Worm (Caenorhabditis elegans) whole organism, late embryonic: ENCODE results near the gene T08G5.1.

ENCODE experiments used
- C08G9.2 ChIP-seq: sonication (generic microtip); optimal IDR thresholded peaks from 2 replicates; lab custom pipeline; 2016; ENCODE audit warnings: mild to moderate bottlenecking, missing genetic modification characterization, moderate library complexity, missing compliant biosample characterization
- K02D7.2 ChIP-seq: sonication (generic microtip); optimal IDR thresholded peaks from 2 replicates; lab custom pipeline; 2017; ENCODE audit warnings: mild to moderate bottlenecking, missing genetic modification characterization, missing compliant biosample characterization
- K09A11.1 ChIP-seq: sonication (generic microtip); optimal IDR thresholded peaks from 2 replicates; lab custom pipeline; 2017; ENCODE audit warnings: antibody characterized with exemption, mild to moderate bottlenecking, missing genetic modification characterization, missing compliant biosample characterization; ENCODE audit not compliant: insufficient read depth
- Y22D7AL.16 ChIP-seq: sonication (generic microtip); optimal IDR thresholded peaks from 2 replicates; lab custom pipeline; 2016; ENCODE audit warnings: missing genetic modification characterization, missing compliant biosample characterization
- ama-1 ChIP-seq: fragments of 150-350 bp; optimal IDR thresholded peaks from 2 replicates; lab custom pipeline; 2014
- ceh-2 ChIP-seq: sonication (generic microtip); optimal IDR thresholded peaks from 2 replicates; lab custom pipeline; 2016; ENCODE audit warnings: missing genotype, missing genetic modification characterization, missing compliant biosample characterization
- ceh-31 ChIP-seq: sonication (generic microtip); optimal IDR thresholded peaks from 2 replicates; lab custom pipeline; 2016; ENCODE audit warnings: missing genetic modification characterization, missing compliant biosample characterization
- ceh-34 ChIP-seq: sonication (generic microtip); optimal IDR thresholded peaks from 2 replicates; lab custom pipeline; 2016; ENCODE audit warnings: mild to moderate bottlenecking, missing genetic modification characterization, missing compliant biosample characterization
- ceh-6 ChIP-seq: fragments of 200-800 bp; sonication (Bioruptor generic); optimal IDR thresholded peaks from 2 replicates; lab custom pipeline; 2018; ENCODE audit warnings: mild to moderate bottlenecking, missing genetic modification characterization, missing compliant biosample characterization
- dmd-4 ChIP-seq: sonication (generic microtip); optimal IDR thresholded peaks from 2 replicates; lab custom pipeline; 2016; ENCODE audit warnings: borderline replicate concordance, missing genetic modification characterization, missing compliant biosample characterization
- eyg-1 ChIP-seq: sonication (generic microtip); optimal IDR thresholded peaks from 2 replicates; lab custom pipeline; 2016; ENCODE audit warnings: missing genotype, missing genetic modification characterization, missing compliant biosample characterization
- fax-1 ChIP-seq: sonication (generic microtip); optimal IDR thresholded peaks from 2 replicates; lab custom pipeline; 2016; ENCODE audit warnings: missing genotype, missing genetic modification characterization, missing compliant biosample characterization
- fkh-10 ChIP-seq: fragments of 150-350 bp; optimal IDR thresholded peaks from 2 replicates; lab custom pipeline; 2014; ENCODE audit warnings: missing biosample characterization, missing genetic modification reagents, missing genetic modification characterization
- fkh-6 ChIP-seq: sonication (generic microtip); optimal IDR thresholded peaks from 2 replicates; lab custom pipeline; 2016; ENCODE audit warnings: missing genetic modification characterization, missing compliant biosample characterization
- hlh-30 ChIP-seq: sonication (generic microtip); optimal IDR thresholded peaks from 2 replicates; lab custom pipeline; 2017; ENCODE audit warnings: antibody characterized with exemption, missing genetic modification characterization, missing compliant biosample characterization; ENCODE audit not compliant: insufficient read depth
- hlh-6 ChIP-seq: sonication (generic microtip); optimal IDR thresholded peaks from 2 replicates; lab custom pipeline; 2016; ENCODE audit warnings: missing genotype, missing genetic modification characterization, missing compliant biosample characterization
- hlh-8 ChIP-seq: sonication (generic microtip); optimal IDR thresholded peaks from 2 replicates; lab custom pipeline; 2016; ENCODE audit warnings: missing genotype, missing genetic modification characterization, missing compliant biosample characterization
- madf-2 ChIP-seq: sonication (generic microtip); optimal IDR thresholded peaks from 2 replicates; lab custom pipeline; 2017; ENCODE audit warnings: missing genetic modification characterization, missing compliant biosample characterization
- npax-4 ChIP-seq: sonication (generic microtip); optimal IDR thresholded peaks from 2 replicates; lab custom pipeline; 2016; ENCODE audit warnings: missing genetic modification characterization, missing compliant biosample characterization
- odd-2 ChIP-seq: sonication (generic microtip); optimal IDR thresholded peaks from 2 replicates; lab custom pipeline; 2017; ENCODE audit warnings: antibody characterized with exemption, mild to moderate bottlenecking, missing genetic modification characterization, missing compliant biosample characterization
- pag-3 ChIP-seq: sonication (generic microtip); optimal IDR thresholded peaks from 2 replicates; lab custom pipeline; 2016; ENCODE audit warnings: missing compliant biosample characterization, missing genetic modification characterization, borderline replicate concordance
- pat-9 ChIP-seq: fragments of 200-800 bp; sonication (Bioruptor generic); optimal IDR thresholded peaks from 2 replicates; lab custom pipeline; 2018; ENCODE audit warnings: mild to moderate bottlenecking, missing genetic modification characterization, moderate library complexity, missing compliant biosample characterization
- pax-1 ChIP-seq: fragments of 150-350 bp; optimal IDR thresholded peaks from 2 replicates; lab custom pipeline; 2014; ENCODE audit warnings: missing biosample characterization, missing genetic modification characterization
- pha-2 ChIP-seq: sonication (generic microtip); optimal IDR thresholded peaks from 2 replicates; lab custom pipeline; 2017; ENCODE audit warnings: mild to moderate bottlenecking, missing genetic modification characterization, missing compliant biosample characterization
- pqm-1 ChIP-seq: sonication (generic microtip); optimal IDR thresholded peaks from 2 replicates; lab custom pipeline; 2016; ENCODE audit warnings: missing genetic modification characterization, missing compliant biosample characterization
- syd-9 ChIP-seq: sonication (generic microtip); optimal IDR thresholded peaks from 2 replicates; lab custom pipeline; 2016; ENCODE audit warnings: mild to moderate bottlenecking, missing genetic modification characterization, moderate library complexity, missing compliant biosample characterization
- tbx-2 ChIP-seq: sonication (generic microtip); optimal IDR thresholded peaks from 2 replicates; lab custom pipeline; 2016; ENCODE audit warnings: missing genetic modification characterization, missing compliant biosample characterization
- unc-3 ChIP-seq, 2 experiments: fragments of 200-800 bp in 1 of 2; sonication (Bioruptor generic) in 1 of 2; sonication (generic microtip) in 1 of 2; conservative IDR thresholded peaks in 1 of 2; optimal IDR thresholded peaks in 1 of 2; 2 replicates each; pipeline versions ENCODE4 v1.3.6 to Lab custom; 2016 to 2022; ENCODE audit warnings: missing compliant biosample characterization in 2 of 2, missing genetic modification characterization in 2 of 2, missing genetic modification reagents in 1 of 2
- unc-42 ChIP-seq: sonication (generic microtip); optimal IDR thresholded peaks from 2 replicates; lab custom pipeline; 2016; ENCODE audit warnings: missing genotype, missing genetic modification characterization, missing compliant biosample characterization
- unc-55 ChIP-seq: sonication (generic microtip); optimal IDR thresholded peaks from 2 replicates; lab custom pipeline; 2017; ENCODE audit warnings: missing biosample characterization, missing genetic modification reagents, missing genetic modification characterization
- unc-86 ChIP-seq: sonication (generic microtip); optimal IDR thresholded peaks from 2 replicates; lab custom pipeline; 2016; ENCODE audit warnings: missing genetic modification characterization, missing compliant biosample characterization
- zip-5 ChIP-seq: sonication (generic microtip); optimal IDR thresholded peaks from 2 replicates; lab custom pipeline; 2016; ENCODE audit warnings: missing genetic modification characterization, missing compliant biosample characterization
- ztf-16 ChIP-seq: sonication (generic microtip); optimal IDR thresholded peaks from 2 replicates; lab custom pipeline; 2017; ENCODE audit warnings: missing genetic modification characterization, missing compliant biosample characterization

The T08G5.1 gene

ce11 chrV:14013638-14014037 is 4.9 kb upstream of the T08G5.1 start:
- no peak for TF ChIP-seq pax-1 (tag; lab: Kevin White, UChicago)
- no peak for TF ChIP-seq hlh-6 (tag; lab: Kevin White, UChicago)
- no peak for TF ChIP-seq pha-2
- TF ChIP-seq zip-5: no peak

- TF ChIP-seq hlh-6 (tag; lab: Kevin White, UChicago): no peak
- TF ChIP-seq unc-86: no peak
- no peak for TF ChIP-seq hlh-30 (tag; lab: Kevin White, UChicago)
- TF ChIP-seq madf-2 (tag; lab: Kevin White, UChicago): no peak
- TF ChIP-seq pag-3 (tag; lab: Kevin White, UChicago): no peak
- TF ChIP-seq pha-2: no peak
- no peak for TF ChIP-seq K09A11.1 (tag; lab: Kevin White, UChicago)
- TF ChIP-seq ceh-2 (tag; lab: Kevin White, UChicago): no peak
- TF ChIP-seq fkh-10: no peak
- TF ChIP-seq hlh-8 (tag; lab: Kevin White, UChicago): no peak
- no peak for TF ChIP-seq Y22D7AL.16
- no peak for TF ChIP-seq tbx-2
- no peak for TF ChIP-seq pat-9 (tag; lab: Kevin White, UChicago)
- no peak for TF ChIP-seq pqm-1 (tag; lab: Kevin White, UChicago)
Measured at ce11 chrV:14014395-14014794, 4.2 kb upstream of the T08G5.1 start, which contains the start of gene end-3. Gene end-3 (plus strand): TSS chrV:14014695.

ce11 chrV:14017476-14017875 is 1.1 kb upstream of the T08G5.1 start, which contains the start of gene srh-308:
Gene srh-308 (minus strand): TSS chrV:14017576.
- TF ChIP-seq hlh-6 (tag; lab: Kevin White, UChicago) (no peak), odd-2 (no peak), syd-9 (tag; lab: Kevin White, UChicago) (no peak), fkh-6 (tag; lab: Kevin White, UChicago) (no peak), C08G9.2 (tag; lab: Kevin White, UChicago) (no peak), dmd-4 (no peak), unc-3 (GFP tag; conservative IDR thresholded peaks at IDR 0.05; lab: Robert Waterston, UW) (no peak), unc-3 (tag; optimal IDR thresholded peaks at IDR 0.05; lab: Kevin White, UChicago) (no peak), ceh-34 (no peak), ceh-31 (tag; lab: Kevin White, UChicago) (no peak), madf-2 (tag; lab: Kevin White, UChicago) (no peak)

DNA sequence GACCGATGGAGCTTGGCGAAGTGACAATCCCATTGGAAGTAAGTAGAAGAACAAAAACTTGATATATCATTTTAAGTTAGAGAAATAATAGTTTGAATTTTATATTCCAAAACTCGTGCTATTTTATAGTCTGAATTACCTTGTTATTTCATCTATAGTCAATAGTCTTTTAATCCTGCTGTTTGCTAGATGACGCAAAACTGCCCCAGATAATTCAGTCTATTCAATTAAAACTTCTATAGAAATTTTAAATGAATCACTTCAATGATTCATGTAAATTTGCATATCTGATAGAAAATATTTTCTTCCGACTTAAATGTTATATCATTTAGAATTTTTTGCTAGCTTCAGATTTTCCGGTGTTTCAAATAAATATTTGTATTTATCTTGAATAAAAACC is 4.5 kb downstream of the T08G5.1 start, which contains the start of gene T08G5.15:
Gene T08G5.15 (minus strand): TSS at position 101 of the 400 bp plus-strand sequence.
- TF ChIP-seq ama-1 (no peak), npax-4 (tag; lab: Kevin White, UChicago) (no peak), fkh-10 (no peak), unc-86 (no peak), K02D7.2 (no peak), eyg-1 (tag; lab: Kevin White, UChicago) (no peak), K09A11.1 (tag; lab: Kevin White, UChicago) (no peak), hlh-30 (tag; lab: Kevin White, UChicago) (no peak), ceh-6 (GFP tag; lab: Kevin White, UChicago) (no peak), unc-55 (no peak), unc-42 (tag; lab: Kevin White, UChicago) (no peak)

DNA sequence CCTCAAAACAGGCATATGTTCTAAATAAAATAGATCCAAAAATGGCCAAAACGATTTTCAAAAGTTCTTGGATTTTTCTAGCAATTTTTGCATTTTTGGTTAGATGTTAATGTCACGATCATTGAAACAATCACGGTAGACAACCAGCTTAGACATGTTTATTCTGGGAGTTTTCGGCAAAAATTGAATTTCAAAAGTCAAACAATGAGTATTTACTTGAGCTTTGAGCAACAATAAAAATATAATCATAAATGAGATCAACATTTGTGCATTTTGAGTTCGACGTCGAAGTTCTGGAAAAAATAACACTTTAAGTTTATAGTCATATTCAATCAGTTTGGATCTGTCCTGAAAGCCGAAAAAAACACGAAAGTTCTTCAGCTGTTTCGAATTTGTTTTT is 7.6 kb downstream of the T08G5.1 start, which contains the start of gene T08G5.2:
Gene T08G5.2 (minus strand): TSS at position 101 of the 400 bp plus-strand sequence.
- no peak for TF ChIP-seq unc-86
- TF ChIP-seq fax-1 (tag; lab: Kevin White, UChicago): no peak
- no peak for TF ChIP-seq ztf-16 (tag; lab: Kevin White, UChicago)
